Fruit fly (Drosophila melanogaster) whole organism, embryonic: ENCODE data around the gene Sgsh.
A peak's percentile ranks its signal among the peaks of the same experiment; 100 is the strongest.

Experiments used
- CG10431 ChIP-seq: fragments of 200-800 bp; sonication (Bioruptor generic); optimal IDR thresholded peaks from 3 replicates; lab custom pipeline; 2018; ENCODE audit warnings: missing biosample characterization, mild to moderate bottlenecking, missing genetic modification characterization
- CG11504 ChIP-seq: fragments of 200-800 bp; sonication (Bioruptor generic); optimal IDR thresholded peaks from 3 replicates; lab custom pipeline; 2019; ENCODE audit warnings: missing biosample characterization, mild to moderate bottlenecking, missing genetic modification characterization, moderate library complexity
- CG11695 ChIP-seq: fragments of 200-800 bp; sonication (Bioruptor generic); IDR thresholded peaks from 3 replicates; pipeline ENCODE4 v1.3.6; 2022; ENCODE audit warnings: missing biosample characterization, missing genetic modification characterization
- CG12299 ChIP-seq: fragments of 200-800 bp; sonication (Bioruptor generic); optimal IDR thresholded peaks from 2 replicates; lab custom pipeline; 2018; ENCODE audit warnings: missing biosample characterization, mild to moderate bottlenecking, missing genetic modification characterization
- CG12744 ChIP-seq: fragments of 200-800 bp; sonication (Bioruptor generic); optimal IDR thresholded peaks from 2 replicates; lab custom pipeline; 2016; ENCODE audit warnings: missing biosample characterization, missing genetic modification characterization
- CG2202 ChIP-seq: fragments of 200-800 bp; sonication (Bioruptor generic); optimal IDR thresholded peaks from 2 replicates; lab custom pipeline; 2018; ENCODE audit warnings: missing biosample characterization, mild to moderate bottlenecking, missing genetic modification characterization
- CG2712 ChIP-seq: fragments of 200-800 bp; optimal IDR thresholded peaks from 3 replicates; lab custom pipeline; 2019; ENCODE audit warnings: missing biosample characterization, mild to moderate bottlenecking, missing genetic modification characterization, moderate library complexity
- CG3847 ChIP-seq: fragments of 200-800 bp; sonication (Bioruptor generic); IDR thresholded peaks from 2 replicates; pipeline ENCODE4 v1.3.6; 2022; ENCODE audit warnings: missing biosample characterization, missing genetic modification characterization
- CG4617 ChIP-seq: fragments of 200-800 bp; sonication (Bioruptor generic); optimal IDR thresholded peaks from 3 replicates; lab custom pipeline; 2016; ENCODE audit warnings: missing biosample characterization, missing genetic modification characterization, borderline replicate concordance
- CG4707 ChIP-seq: fragments of 200-800 bp; sonication (Bioruptor generic); optimal IDR thresholded peaks from 2 replicates; lab custom pipeline; 2018; ENCODE audit warnings: missing biosample characterization, mild to moderate bottlenecking, missing genetic modification characterization, moderate library complexity
- CG6272 ChIP-seq: fragments of 200-800 bp; sonication (Bioruptor generic); IDR thresholded peaks from 2 replicates; pipeline ENCODE4 v1.3.6; 2022; ENCODE audit warnings: missing biosample characterization, missing genetic modification characterization
- CG7928 ChIP-seq: fragments of 200-800 bp; sonication (Bioruptor generic); optimal IDR thresholded peaks from 2 replicates; lab custom pipeline; 2017; ENCODE audit warnings: missing biosample characterization, mild to moderate bottlenecking, missing genetic modification characterization
- CG9609 ChIP-seq: fragments of 200-800 bp; sonication (Bioruptor generic); optimal IDR thresholded peaks from 3 replicates; lab custom pipeline; 2016; ENCODE audit warnings: missing biosample characterization, missing genetic modification characterization
- CG9727 ChIP-seq: fragments of 200-800 bp; sonication (Bioruptor generic); optimal IDR thresholded peaks from 3 replicates; lab custom pipeline; 2017; ENCODE audit warnings: missing biosample characterization, mild to moderate bottlenecking, missing genetic modification characterization
- CTCF ChIP-seq: fragments of 200-800 bp; sonication (Bioruptor generic); optimal IDR thresholded peaks from 2 replicates; lab custom pipeline; 2017; ENCODE audit warnings: missing biosample characterization, mild to moderate bottlenecking, missing genetic modification characterization, moderate library complexity
- Dbx ChIP-seq: fragments of 200-800 bp; sonication (Bioruptor generic); IDR thresholded peaks from 3 replicates; pipeline ENCODE4 v1.3.6; 2022; ENCODE audit warnings: missing biosample characterization, missing genetic modification characterization
- Dll ChIP-seq: fragments of 200-800 bp; sonication (Bioruptor generic); IDR thresholded peaks from 4 replicates; pipeline ENCODE4 v1.3.6; 2022; ENCODE audit warnings: missing biosample characterization, missing genetic modification characterization; ENCODE audit not compliant: partially characterized antibody
- HHEX ChIP-seq: fragments of 200-800 bp; sonication (Bioruptor generic); optimal IDR thresholded peaks from 3 replicates; lab custom pipeline; 2017; ENCODE audit warnings: missing biosample characterization, mild to moderate bottlenecking, missing genetic modification characterization, missing genetic modification reagents
- HLH54F ChIP-seq: fragments of 200-800 bp; sonication (Bioruptor generic); optimal IDR thresholded peaks from 3 replicates; lab custom pipeline; 2016; ENCODE audit warnings: missing biosample characterization, missing genetic modification characterization
- Lim3 ChIP-seq: fragments of 200-800 bp; sonication (Bioruptor generic); IDR thresholded peaks from 2 replicates; pipeline ENCODE4 v1.3.6; 2022; ENCODE audit warnings: missing biosample characterization, missing genetic modification characterization
- Myb ChIP-seq: fragments of 200-800 bp; sonication (Bioruptor generic); optimal IDR thresholded peaks from 2 replicates; lab custom pipeline; 2016; ENCODE audit warnings: missing biosample characterization, missing genetic modification characterization
- Rx ChIP-seq: fragments of 200-800 bp; sonication (Bioruptor generic); IDR thresholded peaks from 2 replicates; pipeline ENCODE4 v1.3.6; 2022; ENCODE audit warnings: missing biosample characterization, missing genetic modification characterization
- Xbp1 ChIP-seq: fragments of 200-800 bp; sonication (Bioruptor generic); optimal IDR thresholded peaks from 3 replicates; lab custom pipeline; 2016; ENCODE audit warnings: missing biosample characterization, mild to moderate bottlenecking, missing genetic modification characterization
- Xrp1 ChIP-seq: fragments of 200-800 bp; sonication (Bioruptor generic); IDR thresholded peaks from 2 replicates; pipeline ENCODE4 v1.3.6; 2022; ENCODE audit warnings: missing biosample characterization, missing genetic modification characterization
- ac ChIP-seq: fragments of 200-800 bp; sonication (Bioruptor generic); optimal IDR thresholded peaks from 3 replicates; lab custom pipeline; 2017; ENCODE audit warnings: missing biosample characterization, mild to moderate bottlenecking, missing genetic modification characterization
- al ChIP-seq: fragments of 200-800 bp; sonication (Bioruptor generic); IDR thresholded peaks from 2 replicates; pipeline ENCODE4 v1.3.6; 2022; ENCODE audit warnings: missing biosample characterization, missing genetic modification characterization
- aop ChIP-seq: fragments of 200-800 bp; sonication (Bioruptor generic); IDR thresholded peaks from 2 replicates; pipeline ENCODE4 v1.3.6; 2022; ENCODE audit warnings: missing biosample characterization, missing genetic modification characterization
- bowl ChIP-seq: fragments of 200-800 bp; sonication (Bioruptor generic); IDR thresholded peaks from 2 replicates; pipeline ENCODE4 v1.3.6; 2022; ENCODE audit warnings: missing biosample characterization, missing genetic modification characterization
- caup ChIP-seq: fragments of 200-800 bp; sonication (Bioruptor generic); optimal IDR thresholded peaks from 3 replicates; lab custom pipeline; 2017; ENCODE audit warnings: missing biosample characterization, mild to moderate bottlenecking, missing genetic modification characterization, moderate library complexity; ENCODE audit not compliant: severe bottlenecking
- corto ChIP-seq: fragments of 200-800 bp; sonication (Bioruptor generic); optimal IDR thresholded peaks from 2 replicates; lab custom pipeline; 2016; ENCODE audit warnings: missing biosample characterization, mild to moderate bottlenecking, missing genetic modification characterization, moderate library complexity
- crc ChIP-seq: fragments of 200-800 bp; sonication (Bioruptor generic); optimal IDR thresholded peaks from 2 replicates; lab custom pipeline; 2016; ENCODE audit warnings: missing biosample characterization, missing genetic modification characterization
- dan ChIP-seq: fragments of 200-800 bp; sonication (Bioruptor generic); IDR thresholded peaks from 2 replicates; pipeline ENCODE4 v1.3.6; 2022; ENCODE audit warnings: missing biosample characterization, missing genetic modification characterization
- dmrt11E ChIP-seq: fragments of 200-800 bp; sonication (Bioruptor generic); optimal IDR thresholded peaks from 3 replicates; lab custom pipeline; 2018; ENCODE audit warnings: missing biosample characterization, mild to moderate bottlenecking, missing genetic modification characterization, moderate library complexity
- gfzf ChIP-seq: fragments of 200-800 bp; sonication (Bioruptor generic); optimal IDR thresholded peaks from 2 replicates; lab custom pipeline; 2016; ENCODE audit warnings: missing biosample characterization, mild to moderate bottlenecking, missing genetic modification characterization, moderate library complexity
- insv ChIP-seq, 2 experiments: fragments of 200-800 bp; sonication (Bioruptor generic); optimal IDR thresholded peaks; 3 replicates each; lab custom pipeline; 2016 to 2018; ENCODE audit warnings: missing biosample characterization in 2 of 2, missing genetic modification characterization in 2 of 2
- kah ChIP-seq: fragments of 200-800 bp; sonication (Bioruptor generic); optimal IDR thresholded peaks from 2 replicates; lab custom pipeline; 2018; ENCODE audit warnings: missing biosample characterization, mild to moderate bottlenecking, missing genetic modification characterization
- oc ChIP-seq: fragments of 200-800 bp; sonication (Bioruptor generic); optimal IDR thresholded peaks from 2 replicates; lab custom pipeline; 2018; ENCODE audit warnings: missing biosample characterization, mild to moderate bottlenecking, missing genetic modification characterization, moderate library complexity
- pfk ChIP-seq: fragments of 200-800 bp; sonication (Bioruptor generic); optimal IDR thresholded peaks from 2 replicates; lab custom pipeline; 2018; ENCODE audit warnings: missing biosample characterization, mild to moderate bottlenecking, missing genetic modification characterization, moderate library complexity
- pum ChIP-seq: fragments of 200-800 bp; sonication (Bioruptor generic); optimal IDR thresholded peaks from 2 replicates; lab custom pipeline; 2016; ENCODE audit warnings: missing biosample characterization, missing genetic modification characterization
- rib ChIP-seq: fragments of 200-800 bp; sonication (Bioruptor generic); IDR thresholded peaks from 2 replicates; pipeline ENCODE4 v1.3.6; 2022; ENCODE audit warnings: missing biosample characterization, missing genetic modification characterization
- row ChIP-seq: fragments of 200-800 bp; sonication (Bioruptor generic); IDR thresholded peaks from 3 replicates; pipeline ENCODE4 v1.3.6; 2022; ENCODE audit warnings: missing biosample characterization, missing genetic modification characterization
- run ChIP-seq: fragments of 200-800 bp; sonication (Bioruptor generic); optimal IDR thresholded peaks from 3 replicates; lab custom pipeline; 2018; ENCODE audit warnings: missing biosample characterization, mild to moderate bottlenecking, missing genetic modification characterization
- sd ChIP-seq: fragments of 200-800 bp; sonication (Bioruptor generic); optimal IDR thresholded peaks from 3 replicates; lab custom pipeline; 2018; ENCODE audit warnings: missing biosample characterization, mild to moderate bottlenecking, missing genetic modification characterization, moderate library complexity
- shn ChIP-seq: fragments of 200-800 bp; sonication (Bioruptor generic); optimal IDR thresholded peaks from 3 replicates; lab custom pipeline; 2016; ENCODE audit warnings: missing biosample characterization, missing genetic modification characterization
- slbo ChIP-seq: fragments of 200-800 bp; sonication (Bioruptor generic); IDR thresholded peaks from 2 replicates; pipeline ENCODE4 v1.3.6; 2022; ENCODE audit warnings: missing biosample characterization, missing genetic modification characterization
- slp2 ChIP-seq: fragments of 200-800 bp; sonication (Bioruptor generic); optimal IDR thresholded peaks from 2 replicates; lab custom pipeline; 2016; ENCODE audit warnings: missing biosample characterization, missing genetic modification characterization
- stc ChIP-seq: fragments of 200-800 bp; sonication (Bioruptor generic); IDR thresholded peaks from 2 replicates; pipeline ENCODE4 v1.3.6; 2022; ENCODE audit warnings: missing biosample characterization, missing genetic modification characterization
- vnd ChIP-seq: fragments of 200-800 bp; sonication (Bioruptor generic); IDR thresholded peaks from 3 replicates; pipeline ENCODE4 v1.3.6; 2022; ENCODE audit warnings: missing biosample characterization, missing genetic modification characterization; ENCODE audit not compliant: partially characterized antibody
- wek ChIP-seq: fragments of 200-800 bp; sonication (Bioruptor generic); optimal IDR thresholded peaks from 3 replicates; lab custom pipeline; 2018; ENCODE audit warnings: missing biosample characterization, mild to moderate bottlenecking, missing genetic modification characterization, moderate library complexity

The Sgsh gene

DNA sequence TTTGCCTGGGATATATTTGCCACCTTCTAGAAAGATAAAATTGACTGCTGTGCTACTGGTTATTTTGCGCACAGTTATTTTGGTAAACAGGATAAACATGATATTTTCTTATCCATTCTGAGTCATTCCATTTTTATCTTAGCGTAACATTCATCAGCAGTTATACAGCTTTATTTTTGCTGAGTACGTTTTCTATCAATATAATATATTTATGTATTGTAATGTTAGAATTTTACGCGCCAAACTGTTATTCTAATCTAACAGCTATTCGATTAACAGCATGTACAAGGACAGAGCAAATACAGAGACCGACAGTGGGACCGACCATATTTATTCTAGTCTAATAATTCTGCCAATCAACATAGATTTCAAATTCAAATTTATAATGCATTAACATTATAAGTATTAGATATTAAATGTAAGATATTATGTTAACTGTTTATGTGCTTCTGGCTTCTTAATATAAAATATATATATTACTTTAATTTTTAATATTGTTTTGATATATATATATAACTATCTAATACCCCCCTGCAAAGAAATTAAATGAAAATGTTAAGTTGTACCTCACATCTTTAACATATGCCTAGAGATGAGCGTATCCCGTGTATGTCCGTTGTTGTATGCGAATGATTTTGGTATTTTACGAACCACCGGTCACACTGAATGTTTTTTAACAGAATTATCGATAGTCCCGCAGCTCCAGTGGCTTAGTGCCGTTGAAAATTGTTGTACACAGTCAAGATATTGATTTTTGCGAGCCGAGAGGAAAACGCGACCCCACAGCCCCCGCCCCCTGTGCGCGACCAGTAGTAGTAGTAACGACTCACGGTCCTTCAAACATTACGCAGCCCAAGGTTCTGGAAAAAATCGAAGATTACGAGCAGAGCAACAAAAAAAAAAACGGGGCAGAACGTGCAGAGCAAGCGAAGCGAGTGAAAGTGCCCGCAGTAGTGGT lies 6.5 kb downstream of the Sgsh start, which contains the start of gene EndoA (continued):
- TF ChIP-seq Dbx (GFP tag; lab: Robert Waterston, UW) = 0 out of 3 replicates have a peak, but pooled peaks have one; percentile 52
- no peak for TF ChIP-seq CG6272 (GFP tag; lab: Robert Waterston, UW)
- TF ChIP-seq HLH54F (GFP tag; lab: Kevin White, UChicago) = no peak
- peak; percentile 33 for TF ChIP-seq Myb
- no peak for TF ChIP-seq CG12744 (GFP tag; lab: Kevin White, UChicago)
- no peak for TF ChIP-seq bowl (GFP tag; lab: Robert Waterston, UW)
- peak; percentile 43; the same call in 1 of the 2 replicates for TF ChIP-seq CG3847
- peak; percentile 64 for TF ChIP-seq vnd (GFP tag; lab: Robert Waterston, UW)
- TF ChIP-seq Lim3 (GFP tag; lab: Robert Waterston, UW) = no peak
- TF ChIP-seq crc (GFP tag; lab: Kevin White, UChicago) = no peak
- peak; percentile 68 for TF ChIP-seq Dll (GFP tag; lab: Robert Waterston, UW)
- TF ChIP-seq dan = no peak
- TF ChIP-seq CG4707 (GFP tag; lab: Kevin White, UChicago) = peak; percentile 85
- no peak for TF ChIP-seq CG2202
- no peak for TF ChIP-seq slp2 (GFP tag; lab: Kevin White, UChicago)
- no peak for TF ChIP-seq ac (GFP tag; lab: Kevin White, UChicago)
- peak; percentile 40 for TF ChIP-seq oc
- TF ChIP-seq wek (GFP tag; lab: Kevin White, UChicago) = no peak
- TF ChIP-seq caup (GFP tag; lab: Kevin White, UChicago) = peak; percentile 41
- no peak for TF ChIP-seq HHEX (GFP tag; lab: Kevin White, UChicago)
- TF ChIP-seq CG2712 (tag; lab: Kevin White, UChicago) = peak; percentile 75
- TF ChIP-seq CG10431 = no peak
- peak; percentile 37 for TF ChIP-seq Xbp1 (GFP tag; lab: Kevin White, UChicago)
- peak; percentile 24 for TF ChIP-seq kah (GFP tag; lab: Kevin White, UChicago)
- peak; percentile 78 for TF ChIP-seq Xrp1 (GFP tag; lab: Robert Waterston, UW)
- TF ChIP-seq CG11695 = peak; percentile 48; the same call in 2 of the 3 replicates
- peak; percentile 45 for TF ChIP-seq dmrt11E (tag; lab: Kevin White, UChicago)
- peak; percentile 79 for TF ChIP-seq row
- peak; percentile 73 for TF ChIP-seq CG11504 (tag; lab: Kevin White, UChicago)
- peak; percentile 16 for TF ChIP-seq CG9609 (GFP tag; lab: Kevin White, UChicago)
- TF ChIP-seq run (tag; lab: Kevin White, UChicago) = no peak
- TF ChIP-seq CG12299 (tag; lab: Kevin White, UChicago) = peak; percentile 9
- TF ChIP-seq corto = no peak
- TF ChIP-seq CG4617 (GFP tag; lab: Kevin White, UChicago) = peak; percentile 61
- TF ChIP-seq CG7928 (GFP tag; lab: Kevin White, UChicago) = no peak
- TF ChIP-seq slbo (GFP tag; lab: Robert Waterston, UW) = peak; percentile 56; the same call in 1 of the 2 replicates
- TF ChIP-seq gfzf = peak; percentile 67
- TF ChIP-seq insv (GFP tag; optimal IDR thresholded peaks at IDR 0.05; lab: Kevin White, UChicago) = no peak
- no peak for TF ChIP-seq pum (GFP tag; lab: Kevin White, UChicago)
- TF ChIP-seq shn (GFP tag; lab: Kevin White, UChicago) = no peak
- TF ChIP-seq aop = no peak
- TF ChIP-seq rib (GFP tag; lab: Robert Waterston, UW) = no peak
- TF ChIP-seq CG9727 (GFP tag; lab: Kevin White, UChicago) = peak; percentile 67
- TF ChIP-seq CTCF (GFP tag; lab: Kevin White, UChicago) = peak; percentile 16
- peak; percentile 36 for TF ChIP-seq sd
- TF ChIP-seq stc = no peak
- TF ChIP-seq pfk = no peak
- TF ChIP-seq al (GFP tag; lab: Robert Waterston, UW) = no peak
- TF ChIP-seq Rx (GFP tag; lab: Robert Waterston, UW) = no peak
